Fruit fly (Drosophila melanogaster) whole organism, larva: ENCODE measurements around the gene NK7.1.

Experiments
- noc ChIP-seq: fragments of 200-800 bp; sonication (Bioruptor generic); optimal IDR thresholded peaks from 3 replicates; lab custom pipeline; 2019; ENCODE audit warnings: missing biosample characterization, mild to moderate bottlenecking, missing genetic modification characterization, moderate library complexity

Gene NK7.1

dm6 chr3R:14372815-14373191 is at the start of gene NK7.1:
TSS of gene NK7.1 (minus strand) at chr3R:14372951.
- TF ChIP-seq noc: no peak

dm6 chr3R:14421818-14422217 is 49.1 kb upstream of the NK7.1 start:
- no peak for TF ChIP-seq noc

dm6 chr3R:14419386-14420043 is 46.8 kb upstream of the NK7.1 start:
- no peak for TF ChIP-seq noc

dm6 chr3R:14418293-14418692 is 45.5 kb upstream of the NK7.1 start, which contains the start of gene natalisin:
TSS of gene natalisin (plus strand) at chr3R:14418593.
- TF ChIP-seq noc: no peak

dm6 chr3R:14415679-14416078 is 42.9 kb upstream of the NK7.1 start:
- TF ChIP-seq noc: no peak

- TF ChIP-seq noc: no peak
Measured at dm6 chr3R:14414900-14415299, 42.1 kb upstream of the NK7.1 start.

- no peak for TF ChIP-seq noc
Measured at dm6 chr3R:14414318-14414717, 41.6 kb upstream of the NK7.1 start.

- no peak for TF ChIP-seq noc
Measured at dm6 chr3R:14413406-14414043, 40.8 kb upstream of the NK7.1 start.

- TF ChIP-seq noc: no peak
Measured at dm6 chr3R:14410396-14410795, 37.6 kb upstream of the NK7.1 start.

dm6 chr3R:14406648-14407047 is 33.9 kb upstream of the NK7.1 start:
- no peak for TF ChIP-seq noc

- TF ChIP-seq noc: no peak
Measured at dm6 chr3R:14405312-14405711, 32.6 kb upstream of the NK7.1 start.

dm6 chr3R:14399375-14399774 is 26.6 kb upstream of the NK7.1 start:
- no peak for TF ChIP-seq noc

dm6 chr3R:14398620-14399019 is 25.9 kb upstream of the NK7.1 start:
- no peak for TF ChIP-seq noc

- TF ChIP-seq noc: no peak
Measured at dm6 chr3R:14397927-14398326, 25.2 kb upstream of the NK7.1 start.

dm6 chr3R:14391281-14391680 is 18.5 kb upstream of the NK7.1 start:
- no peak for TF ChIP-seq noc

- no peak for TF ChIP-seq noc
Measured at dm6 chr3R:14390465-14390864, 17.7 kb upstream of the NK7.1 start.

- no peak for TF ChIP-seq noc
Measured at dm6 chr3R:14389258-14389657, 16.5 kb upstream of the NK7.1 start.

dm6 chr3R:14387840-14388239 is 15.1 kb upstream of the NK7.1 start:
- TF ChIP-seq noc: no peak
